Worm (Caenorhabditis elegans) whole organism, midembryonic: ENCODE measurements around the gene R107.5.
"Not testable (repeated sequence)": the region's sequence is repeated elsewhere in the genome, so short reads cannot be mapped to it uniquely, and the experiment has no call there.

ENCODE experiments used
- T22C8.4 ChIP-seq: fragments of 200-800 bp; sonication (Bioruptor generic); IDR thresholded peaks from 2 replicates; pipeline ENCODE4 v1.3.6; 2022; ENCODE audit warnings: missing genetic modification characterization, missing compliant biosample characterization
- cog-1 ChIP-seq: sonication (generic microtip); optimal IDR thresholded peaks from 2 replicates; lab custom pipeline; 2016; ENCODE audit warnings: missing genetic modification characterization, missing compliant biosample characterization
- flt-1 ChIP-seq: fragments of 200-800 bp; sonication (Bioruptor generic); IDR thresholded peaks from 2 replicates; pipeline ENCODE4 v1.3.6; 2022; ENCODE audit warnings: missing genetic modification characterization, missing compliant biosample characterization
- klf-2 ChIP-seq: fragments of 200-800 bp; sonication (Bioruptor generic); conservative IDR thresholded peaks from 2 replicates; pipeline ENCODE4 v1.3.6; 2022; ENCODE audit warnings: missing genetic modification reagents, missing genetic modification characterization, missing compliant biosample characterization
- med-1 ChIP-seq: sonication (generic microtip); optimal IDR thresholded peaks from 2 replicates; lab custom pipeline; 2017; ENCODE audit warnings: missing genetic modification characterization, mild to moderate bottlenecking, missing compliant biosample characterization, antibody characterized with exemption, missing genetic modification reagents; ENCODE audit not compliant: insufficient read depth
- ref-1 ChIP-seq: fragments of 200-800 bp; sonication (Bioruptor generic); conservative IDR thresholded peaks from 2 replicates; pipeline ENCODE4 v1.3.6; 2022; ENCODE audit warnings: missing genetic modification reagents, missing genetic modification characterization, missing compliant biosample characterization
- tab-1 ChIP-seq: fragments of 200-800 bp; sonication (Bioruptor generic); IDR thresholded peaks from 2 replicates; pipeline ENCODE4 v1.3.6; 2022; ENCODE audit warnings: missing genetic modification characterization, missing compliant biosample characterization
- ztf-23 ChIP-seq: fragments of 200-800 bp; sonication (Bioruptor generic); IDR thresholded peaks from 2 replicates; pipeline ENCODE4 v1.3.6; 2022; ENCODE audit warnings: missing genetic modification reagents, missing genetic modification characterization, missing compliant biosample characterization
- ztf-29 ChIP-seq: fragments of 200-800 bp; sonication (Bioruptor generic); IDR thresholded peaks from 2 replicates; pipeline ENCODE4 v1.3.6; 2022; ENCODE audit warnings: missing genetic modification reagents, missing genetic modification characterization, missing compliant biosample characterization

Gene R107.5

ce11 chrIII:9034133-9034532, 19.5 kb downstream of the R107.5 start:
- TF ChIP-seq ztf-23 (no peak), med-1 (GFP tag; lab: Kevin White, UChicago) (no peak), ztf-29 (no peak), klf-2 (GFP tag; lab: Robert Waterston, UW) (no peak), flt-1 (no peak), tab-1 (GFP tag; lab: Robert Waterston, UW) (no peak), cog-1 (tag; lab: Kevin White, UChicago) (no peak), T22C8.4 (GFP tag; lab: Robert Waterston, UW) (no peak), ref-1 (GFP tag; lab: Robert Waterston, UW) (no peak)

ce11 chrIII:9030818-9031217, 22.8 kb downstream of the R107.5 start:
- TF ChIP-seq klf-2 (GFP tag; lab: Robert Waterston, UW) (no peak), cog-1 (tag; lab: Kevin White, UChicago) (no peak), ref-1 (GFP tag; lab: Robert Waterston, UW) (no peak)

ce11 chrIII:9026951-9027350, 26.6 kb downstream of the R107.5 start, which contains the start of gene F59B2.13:
TSS of gene F59B2.13 (minus strand) at chrIII:9027051.
- TF ChIP-seq cog-1 (tag; lab: Kevin White, UChicago) = no peak
- no peak for TF ChIP-seq med-1 (GFP tag; lab: Kevin White, UChicago)
- TF ChIP-seq flt-1 = no peak
- no peak for TF ChIP-seq ztf-23
- no peak for TF ChIP-seq ztf-29
- no peak for TF ChIP-seq tab-1 (GFP tag; lab: Robert Waterston, UW)
- TF ChIP-seq ref-1 (GFP tag; lab: Robert Waterston, UW) = no peak
- TF ChIP-seq klf-2 (GFP tag; lab: Robert Waterston, UW) = no peak
- TF ChIP-seq T22C8.4 (GFP tag; lab: Robert Waterston, UW) = no peak

ce11 chrIII:9023601-9024000, 30.0 kb downstream of the R107.5 start:
- no peak for TF ChIP-seq med-1 (GFP tag; lab: Kevin White, UChicago)
- no peak for TF ChIP-seq klf-2 (GFP tag; lab: Robert Waterston, UW)
- TF ChIP-seq ref-1 (GFP tag; lab: Robert Waterston, UW) = no peak
- no peak for TF ChIP-seq ztf-23
- no peak for TF ChIP-seq T22C8.4 (GFP tag; lab: Robert Waterston, UW)
- TF ChIP-seq tab-1 (GFP tag; lab: Robert Waterston, UW) = no peak
- no peak for TF ChIP-seq ztf-29
- no peak for TF ChIP-seq flt-1
- no peak for TF ChIP-seq cog-1 (tag; lab: Kevin White, UChicago)

ce11 chrIII:9022535-9022934, 31.1 kb downstream of the R107.5 start, which contains the start of gene F59B2.14:
TSS of gene F59B2.14 (minus strand) at chrIII:9022635.
- TF ChIP-seq cog-1 (tag; lab: Kevin White, UChicago) (no peak), med-1 (GFP tag; lab: Kevin White, UChicago) (no peak), ztf-23 (no peak), ref-1 (GFP tag; lab: Robert Waterston, UW) (no peak), klf-2 (GFP tag; lab: Robert Waterston, UW) (no peak), tab-1 (GFP tag; lab: Robert Waterston, UW) (no peak), flt-1 (no peak), T22C8.4 (GFP tag; lab: Robert Waterston, UW) (no peak), ztf-29 (no peak)

ce11 chrIII:9017181-9017651, 36.4 kb downstream of the R107.5 start, which contains the start of gene F59B2.12:
TSS of gene F59B2.12 (plus strand) at chrIII:9017601.
- TF ChIP-seq tab-1 (GFP tag; lab: Robert Waterston, UW) = no peak
- TF ChIP-seq flt-1 = no peak
- no peak for TF ChIP-seq klf-2 (GFP tag; lab: Robert Waterston, UW)
- TF ChIP-seq ztf-29 = no peak
- TF ChIP-seq ref-1 (GFP tag; lab: Robert Waterston, UW) = no peak
- TF ChIP-seq ztf-23 = no peak
- TF ChIP-seq cog-1 (tag; lab: Kevin White, UChicago) = no peak

ce11 chrIII:9012309-9012708, 41.3 kb downstream of the R107.5 start, which contains the start of gene F59B2.9:
TSS of gene F59B2.9 (minus strand) at chrIII:9012409.
- TF ChIP-seq ztf-23 (no peak), cog-1 (tag; lab: Kevin White, UChicago) (no peak), ref-1 (GFP tag; lab: Robert Waterston, UW) (no peak), T22C8.4 (GFP tag; lab: Robert Waterston, UW) (no peak), flt-1 (no peak), ztf-29 (no peak), tab-1 (GFP tag; lab: Robert Waterston, UW) (no peak), med-1 (GFP tag; lab: Kevin White, UChicago) (no peak), klf-2 (GFP tag; lab: Robert Waterston, UW) (no peak)

- TF ChIP-seq ztf-29 (peak; percentile 23; the same call in 1 of the 2 replicates), flt-1 (0 out of 2 replicates have a peak, but pooled peaks have one; percentile 54), cog-1 (tag; lab: Kevin White, UChicago) (no peak)
Observed at ce11 chrIII:9010047-9010446, 43.5 kb downstream of the R107.5 start, which contains the start of gene F59B2.8. TSS of gene F59B2.8 (minus strand) at chrIII:9010197.

- TF ChIP-seq med-1 (GFP tag; lab: Kevin White, UChicago) (no peak), tab-1 (GFP tag; lab: Robert Waterston, UW) (0 out of 2 replicates have a peak, but pooled peaks have one; percentile 7), ztf-29 (no peak), klf-2 (GFP tag; lab: Robert Waterston, UW) (no peak), ztf-23 (no peak), flt-1 (no peak), T22C8.4 (GFP tag; lab: Robert Waterston, UW) (no peak), cog-1 (tag; lab: Kevin White, UChicago) (peak; percentile 20)
Observed at ce11 chrIII:9007183-9007582, 46.4 kb downstream of the R107.5 start.

ce11 chrIII:9005905-9006372, 47.7 kb downstream of the R107.5 start, which contains the start of gene rab-6.1:
TSS of gene rab-6.1 (minus strand) at chrIII:9005955.
- not testable (repeated sequence) for TF ChIP-seq med-1 (GFP tag; lab: Kevin White, UChicago); klf-2 (GFP tag; lab: Robert Waterston, UW); T22C8.4 (GFP tag; lab: Robert Waterston, UW)
